Fruit fly (Drosophila melanogaster): ENCODE measurements around the gene Dip-C.

Gene Dip-C

DNA sequence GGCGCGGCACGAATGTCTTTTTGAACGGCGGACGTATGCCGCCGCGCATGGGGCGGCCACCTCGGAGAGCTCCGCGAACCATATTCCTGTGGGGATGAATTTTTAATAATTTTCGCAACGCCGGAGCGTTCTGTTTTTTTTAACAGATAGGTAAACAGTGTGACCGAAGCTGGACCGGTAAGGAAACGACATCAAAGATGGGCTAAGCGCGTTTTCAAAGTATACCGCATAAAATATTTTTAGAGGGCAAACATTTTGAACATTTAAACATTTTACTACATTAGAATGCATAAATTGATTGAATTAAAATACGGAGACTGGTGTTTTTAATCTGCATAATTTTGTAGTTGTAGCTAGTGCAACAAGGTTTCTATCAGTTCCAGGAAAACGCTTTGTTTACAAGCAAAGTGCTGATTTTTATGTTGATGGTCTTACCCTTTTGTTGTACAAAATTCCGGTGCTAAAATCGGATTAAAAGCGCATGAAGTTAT, 15.6 kb upstream of the Dip-C start, which contains the start of the genes CG5641 and CG5245 (continued):
- TF ChIP-seq CG12071 (GFP tag; optimal IDR thresholded peaks at IDR 0.05) (no peak), B-H2 (GFP tag; optimal IDR thresholded peaks at IDR 0.05) (no peak), shn (GFP tag; optimal IDR thresholded peaks at IDR 0.05) (no peak), Ada2b (GFP tag; IDR thresholded peaks at IDR 0.05) (no peak), Dref (GFP tag; IDR thresholded peaks at IDR 0.05) (no peak), PHDP (tag; optimal IDR thresholded peaks at IDR 0.05) (no peak), da (GFP tag; optimal IDR thresholded peaks at IDR 0.05) (no peak), D19B (GFP tag; optimal IDR thresholded peaks at IDR 0.05) (no peak), Drgx (GFP tag; IDR thresholded peaks at IDR 0.05) (no peak), cg (GFP tag; optimal IDR thresholded peaks at IDR 0.05) (no peak), Camta (GFP tag; optimal IDR thresholded peaks at IDR 0.05) (no peak), E2f2 (GFP tag; IDR thresholded peaks at IDR 0.05) (peak; percentile 64), pfk (GFP tag; optimal IDR thresholded peaks at IDR 0.05) (no peak), slou (GFP tag; optimal IDR thresholded peaks at IDR 0.05) (no peak), HmgZ (tag; optimal IDR thresholded peaks at IDR 0.05) (no peak), Adf1 (GFP tag; IDR thresholded peaks at IDR 0.05) (no peak), CG2202 (tag; optimal IDR thresholded peaks at IDR 0.05) (no peak), sens-2 (GFP tag; IDR thresholded peaks at IDR 0.05) (no peak), CG2199 (GFP tag; IDR thresholded peaks at IDR 0.05) (no peak), CG11695 (GFP tag; IDR thresholded peaks at IDR 0.05) (no peak), ken (GFP tag; IDR thresholded peaks at IDR 0.05) (no peak), CG12155 (GFP tag; optimal IDR thresholded peaks at IDR 0.05) (no peak), CG18764 (GFP tag; optimal IDR thresholded peaks at IDR 0.05) (no peak), CG31441 (GFP tag; IDR thresholded peaks at IDR 0.05) (no peak), kay (GFP tag; optimal IDR thresholded peaks at IDR 0.05) (no peak), nom (GFP tag; optimal IDR thresholded peaks at IDR 0.05) (no peak), CrebB (tag; optimal IDR thresholded peaks at IDR 0.05) (no peak), bcd (GFP tag; optimal IDR thresholded peaks at IDR 0.05) (no peak), ind (GFP tag; optimal IDR thresholded peaks at IDR 0.05) (no peak), Atf-2 (GFP tag; optimal IDR thresholded peaks at IDR 0.05) (no peak), CG2678 (tag; optimal IDR thresholded peaks at IDR 0.05) (no peak), dati (GFP tag; IDR thresholded peaks at IDR 0.05) (no peak), CG1233 (GFP tag; optimal IDR thresholded peaks at IDR 0.05) (no peak), cwo (GFP tag; optimal IDR thresholded peaks at IDR 0.05) (no peak), CG17568 (GFP tag; optimal IDR thresholded peaks at IDR 0.05) (no peak), pzg (GFP tag; optimal IDR thresholded peaks at IDR 0.05) (peak; percentile 51), eyg (GFP tag; optimal IDR thresholded peaks at IDR 0.05) (no peak), CG10366 (GFP tag; IDR thresholded peaks at IDR 0.05) (no peak), CG10431 (GFP tag; optimal IDR thresholded peaks at IDR 0.05) (no peak), CG16863 (GFP tag; optimal IDR thresholded peaks at IDR 0.05) (no peak), CG6689 (GFP tag; IDR thresholded peaks at IDR 0.05) (no peak), abd-A (tag; optimal IDR thresholded peaks at IDR 0.05) (no peak), jing (GFP tag; optimal IDR thresholded peaks at IDR 0.05) (no peak), Fer2 (tag; optimal IDR thresholded peaks at IDR 0.05) (no peak), CG10959 (GFP tag; IDR thresholded peaks at IDR 0.05) (no peak), stwl (tag; optimal IDR thresholded peaks at IDR 0.05) (peak; percentile 40), Hr39 (optimal IDR thresholded peaks at IDR 0.05) (no peak), otp (GFP tag; IDR thresholded peaks at IDR 0.05) (no peak), Taf1 (GFP tag; IDR thresholded peaks at IDR 0.05) (no peak), Rx (GFP tag; IDR thresholded peaks at IDR 0.05) (no peak), CG4820 (GFP tag; optimal IDR thresholded peaks at IDR 0.05) (no peak), NK7.1 (GFP tag; optimal IDR thresholded peaks at IDR 0.05) (no peak), gfzf (GFP tag; optimal IDR thresholded peaks at IDR 0.05) (peak; percentile 85)
